Fruit fly (Drosophila melanogaster) whole organism, embryonic: ENCODE results near the gene Ctr9.

Experiments used
- CG15011 ChIP-seq: fragments of 200-800 bp; sonication (Bioruptor generic); optimal IDR thresholded peaks from 3 replicates; lab custom pipeline; 2018; ENCODE audit warnings: missing biosample characterization, mild to moderate bottlenecking, missing genetic modification characterization
- CG4424 ChIP-seq: fragments of 200-800 bp; sonication (Bioruptor generic); optimal IDR thresholded peaks from 3 replicates; lab custom pipeline; 2016; ENCODE audit warnings: missing biosample characterization, missing genetic modification characterization
- CG7556 ChIP-seq: fragments of 200-800 bp; sonication (Bioruptor generic); optimal IDR thresholded peaks from 2 replicates; lab custom pipeline; 2017; ENCODE audit warnings: missing biosample characterization, mild to moderate bottlenecking, missing genetic modification characterization
- Max ChIP-seq: fragments of 200-800 bp; sonication (Bioruptor generic); optimal IDR thresholded peaks from 2 replicates; lab custom pipeline; 2016; ENCODE audit warnings: missing biosample characterization, mild to moderate bottlenecking, missing genetic modification characterization
- Med ChIP-seq: fragments of 200-800 bp; sonication (Bioruptor generic); peaks from one replicate; lab custom pipeline; 2016; ENCODE audit warnings: missing biosample characterization, missing genetic modification characterization, mild to moderate bottlenecking, inconsistent platforms, moderate library complexity
- btn ChIP-seq: fragments of 200-800 bp; sonication (Bioruptor generic); optimal IDR thresholded peaks from 2 replicates; lab custom pipeline; 2016; ENCODE audit warnings: missing biosample characterization, missing genetic modification characterization
- odd ChIP-seq: fragments of 200-800 bp; sonication (Bioruptor generic); optimal IDR thresholded peaks from 2 replicates; lab custom pipeline; 2017; ENCODE audit warnings: missing biosample characterization, mild to moderate bottlenecking, missing genetic modification characterization
- psq ChIP-seq: fragments of 200-800 bp; sonication (Bioruptor generic); optimal IDR thresholded peaks from 2 replicates; lab custom pipeline; 2017; ENCODE audit warnings: missing biosample characterization, missing genetic modification characterization
- pzg ChIP-seq: fragments of 200-800 bp; sonication (Bioruptor generic); optimal IDR thresholded peaks from 3 replicates; lab custom pipeline; 2018; ENCODE audit warnings: missing biosample characterization, mild to moderate bottlenecking, missing genetic modification characterization, moderate library complexity
- sd ChIP-seq: fragments of 200-800 bp; sonication (Bioruptor generic); optimal IDR thresholded peaks from 3 replicates; lab custom pipeline; 2018; ENCODE audit warnings: missing biosample characterization, mild to moderate bottlenecking, missing genetic modification characterization, moderate library complexity

DNA sequence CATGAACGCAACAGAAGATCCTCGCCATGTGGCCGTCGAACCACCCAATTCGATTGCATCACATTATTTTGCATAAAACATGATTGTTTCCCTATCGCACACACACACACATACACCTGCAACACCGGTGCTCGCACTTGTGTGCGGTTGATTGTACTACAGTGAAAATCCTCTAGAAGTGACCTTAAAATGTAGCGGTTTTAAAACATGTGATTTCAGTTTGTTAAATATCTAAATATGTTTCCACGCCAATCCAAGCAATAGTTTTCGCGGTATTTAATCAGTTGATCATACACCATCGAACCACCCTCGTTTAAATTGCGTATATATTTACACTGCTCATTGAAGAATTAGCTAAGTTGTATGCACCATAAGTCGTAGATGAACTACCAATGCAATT lies 23.4 kb downstream of the Ctr9 start:
- TF ChIP-seq sd (tag; lab: Kevin White, UChicago): no peak
- TF ChIP-seq psq: no peak
- TF ChIP-seq odd (GFP tag; lab: Kevin White, UChicago): no peak
- TF ChIP-seq Max (GFP tag; lab: Kevin White, UChicago): no peak
- TF ChIP-seq Med (GFP tag; lab: Kevin White, UChicago): peak; percentile 54
- no peak for TF ChIP-seq pzg (GFP tag; lab: Kevin White, UChicago)
- TF ChIP-seq CG4424: no peak
- no peak for TF ChIP-seq CG7556 (GFP tag; lab: Kevin White, UChicago)
- no peak for TF ChIP-seq btn
- TF ChIP-seq CG15011 (GFP tag; lab: Kevin White, UChicago): no peak
